Fruit fly (Drosophila melanogaster) whole organism, embryonic: ENCODE data around the gene bnl.

Experiments used
- Atf-2 ChIP-seq: fragments of 200-800 bp; sonication (Bioruptor generic); optimal IDR thresholded peaks from 2 replicates; lab custom pipeline; 2016; ENCODE audit warnings: missing biosample characterization, missing genetic modification characterization
- CG10209 ChIP-seq: fragments of 200-800 bp; sonication (Bioruptor generic); optimal IDR thresholded peaks from 3 replicates; lab custom pipeline; 2017; ENCODE audit warnings: missing biosample characterization, mild to moderate bottlenecking, missing genetic modification characterization, missing genetic modification reagents
- CG10543 ChIP-seq: fragments of 200-800 bp; sonication (Bioruptor generic); optimal IDR thresholded peaks from 3 replicates; lab custom pipeline; 2017; ENCODE audit warnings: missing biosample characterization, mild to moderate bottlenecking, missing genetic modification characterization, moderate library complexity
- CG10979 ChIP-seq: fragments of 200-800 bp; sonication (Bioruptor generic); optimal IDR thresholded peaks from 2 replicates; lab custom pipeline; 2018; ENCODE audit warnings: missing biosample characterization, mild to moderate bottlenecking, missing genetic modification characterization, moderate library complexity
- CG11456 ChIP-seq: fragments of 200-800 bp; sonication (Bioruptor generic); IDR thresholded peaks from 3 replicates; pipeline ENCODE4 v1.3.6; 2022; ENCODE audit warnings: missing biosample characterization, missing genetic modification characterization
- CG11504 ChIP-seq: fragments of 200-800 bp; sonication (Bioruptor generic); optimal IDR thresholded peaks from 3 replicates; lab custom pipeline; 2019; ENCODE audit warnings: missing biosample characterization, mild to moderate bottlenecking, missing genetic modification characterization, moderate library complexity
- CG11560 ChIP-seq: fragments of 200-800 bp; sonication (Bioruptor generic); IDR thresholded peaks from 3 replicates; pipeline ENCODE4 v1.3.6; 2022; ENCODE audit warnings: missing biosample characterization, missing genetic modification characterization
- CG13624 ChIP-seq: fragments of 200-800 bp; sonication (Bioruptor generic); optimal IDR thresholded peaks from 2 replicates; lab custom pipeline; 2016; ENCODE audit warnings: missing biosample characterization, missing genetic modification characterization
- CG14014 ChIP-seq: fragments of 200-800 bp; sonication (Bioruptor generic); IDR thresholded peaks from 2 replicates; pipeline ENCODE4 v1.3.6; 2022; ENCODE audit warnings: missing biosample characterization, missing genetic modification characterization
- CG14860 ChIP-seq: fragments of 200-800 bp; sonication (Bioruptor generic); IDR thresholded peaks from 3 replicates; pipeline ENCODE4 v1.3.6; 2022; ENCODE audit warnings: missing biosample characterization, missing genetic modification characterization; ENCODE audit not compliant: partially characterized antibody
- CG17186 ChIP-seq: fragments of 200-800 bp; sonication (Bioruptor generic); optimal IDR thresholded peaks from 3 replicates; lab custom pipeline; 2017; ENCODE audit warnings: missing biosample characterization, missing genetic modification reagents, missing genetic modification characterization
- CG2202 ChIP-seq: fragments of 200-800 bp; sonication (Bioruptor generic); optimal IDR thresholded peaks from 2 replicates; lab custom pipeline; 2018; ENCODE audit warnings: missing biosample characterization, mild to moderate bottlenecking, missing genetic modification characterization
- CG3847 ChIP-seq: fragments of 200-800 bp; sonication (Bioruptor generic); IDR thresholded peaks from 2 replicates; pipeline ENCODE4 v1.3.6; 2022; ENCODE audit warnings: missing biosample characterization, missing genetic modification characterization
- CG6654 ChIP-seq: fragments of 200-800 bp; sonication (Bioruptor generic); optimal IDR thresholded peaks from 2 replicates; lab custom pipeline; 2017; ENCODE audit warnings: missing biosample characterization, mild to moderate bottlenecking, missing genetic modification characterization
- CG8089 ChIP-seq: fragments of 200-800 bp; sonication (Bioruptor generic); optimal IDR thresholded peaks from 3 replicates; lab custom pipeline; 2016; ENCODE audit warnings: missing biosample characterization, missing genetic modification characterization
- CoRest ChIP-seq: fragments of 200-800 bp; sonication (Bioruptor generic); optimal IDR thresholded peaks from 3 replicates; lab custom pipeline; 2018; ENCODE audit warnings: missing biosample characterization, mild to moderate bottlenecking, missing genetic modification characterization, moderate library complexity
- Dek ChIP-seq: fragments of 200-800 bp; sonication (Bioruptor generic); optimal IDR thresholded peaks from 3 replicates; lab custom pipeline; 2019; ENCODE audit warnings: missing biosample characterization, mild to moderate bottlenecking, missing genetic modification characterization, moderate library complexity
- Elba2 ChIP-seq: fragments of 200-800 bp; sonication (Bioruptor generic); optimal IDR thresholded peaks from 3 replicates; lab custom pipeline; 2016; ENCODE audit warnings: missing biosample characterization, missing genetic modification characterization
- HHEX ChIP-seq: fragments of 200-800 bp; sonication (Bioruptor generic); optimal IDR thresholded peaks from 3 replicates; lab custom pipeline; 2017; ENCODE audit warnings: missing biosample characterization, mild to moderate bottlenecking, missing genetic modification characterization, missing genetic modification reagents
- HLHmδ ChIP-seq: fragments of 200-800 bp; sonication (Bioruptor generic); optimal IDR thresholded peaks from 2 replicates; lab custom pipeline; 2018; ENCODE audit warnings: missing biosample characterization, mild to moderate bottlenecking, missing genetic modification characterization, moderate library complexity
- Hmr ChIP-seq: fragments of 200-800 bp; sonication (Bioruptor generic); optimal IDR thresholded peaks from 3 replicates; lab custom pipeline; 2017; ENCODE audit warnings: mild to moderate bottlenecking, missing biosample characterization, missing genetic modification reagents, missing genetic modification characterization
- Lim3 ChIP-seq: fragments of 200-800 bp; sonication (Bioruptor generic); IDR thresholded peaks from 2 replicates; pipeline ENCODE4 v1.3.6; 2022; ENCODE audit warnings: missing biosample characterization, missing genetic modification characterization
- MBD-R2 ChIP-seq: fragments of 200-800 bp; sonication (Bioruptor generic); IDR thresholded peaks from 2 replicates; pipeline ENCODE4 v1.3.6; 2022; ENCODE audit warnings: missing biosample characterization, missing genetic modification characterization
- Ravus ChIP-seq: fragments of 200-800 bp; sonication (Bioruptor generic); IDR thresholded peaks from 2 replicates; pipeline ENCODE4 v1.3.6; 2022; ENCODE audit warnings: missing biosample characterization, missing genetic modification characterization
- Rx ChIP-seq: fragments of 200-800 bp; sonication (Bioruptor generic); IDR thresholded peaks from 2 replicates; pipeline ENCODE4 v1.3.6; 2022; ENCODE audit warnings: missing biosample characterization, missing genetic modification characterization
- Sry-δ ChIP-seq: fragments of 200-800 bp; sonication (Bioruptor generic); optimal IDR thresholded peaks from 2 replicates; lab custom pipeline; 2016; ENCODE audit warnings: missing biosample characterization, missing genetic modification characterization
- Xbp1 ChIP-seq: fragments of 200-800 bp; sonication (Bioruptor generic); optimal IDR thresholded peaks from 3 replicates; lab custom pipeline; 2016; ENCODE audit warnings: missing biosample characterization, mild to moderate bottlenecking, missing genetic modification characterization
- ab ChIP-seq: fragments of 200-800 bp; sonication (Bioruptor generic); optimal IDR thresholded peaks from 2 replicates; lab custom pipeline; 2016; ENCODE audit warnings: missing biosample characterization, missing genetic modification characterization
- bcd ChIP-seq: fragments of 200-800 bp; sonication (Bioruptor generic); optimal IDR thresholded peaks from 2 replicates; lab custom pipeline; 2017; ENCODE audit warnings: missing biosample characterization, mild to moderate bottlenecking, missing genetic modification characterization
- caup ChIP-seq: fragments of 200-800 bp; sonication (Bioruptor generic); optimal IDR thresholded peaks from 3 replicates; lab custom pipeline; 2017; ENCODE audit warnings: missing biosample characterization, mild to moderate bottlenecking, missing genetic modification characterization, moderate library complexity; ENCODE audit not compliant: severe bottlenecking
- chm ChIP-seq: fragments of 200-800 bp; sonication (Bioruptor generic); IDR thresholded peaks from 2 replicates; pipeline ENCODE4 v1.3.6; 2022; ENCODE audit warnings: missing biosample characterization, missing genetic modification characterization
- fd96Cb ChIP-seq: fragments of 200-800 bp; sonication (Bioruptor generic); optimal IDR thresholded peaks from 2 replicates; lab custom pipeline; 2018; ENCODE audit warnings: missing biosample characterization, mild to moderate bottlenecking, missing genetic modification characterization, moderate library complexity
- her ChIP-seq: fragments of 200-800 bp; sonication (Bioruptor generic); optimal IDR thresholded peaks from 2 replicates; lab custom pipeline; 2016; ENCODE audit warnings: missing biosample characterization, missing genetic modification characterization
- jing ChIP-seq: fragments of 200-800 bp; sonication (Bioruptor generic); optimal IDR thresholded peaks from 2 replicates; lab custom pipeline; 2018; ENCODE audit warnings: missing biosample characterization, mild to moderate bottlenecking, missing genetic modification characterization
- lbe ChIP-seq: fragments of 200-800 bp; sonication (Bioruptor generic); optimal IDR thresholded peaks from 2 replicates; lab custom pipeline; 2016; ENCODE audit warnings: missing biosample characterization, mild to moderate bottlenecking, missing genetic modification characterization
- nmo ChIP-seq: fragments of 200-800 bp; sonication (Bioruptor generic); optimal IDR thresholded peaks from 2 replicates; lab custom pipeline; 2018; ENCODE audit warnings: missing biosample characterization, mild to moderate bottlenecking, missing genetic modification characterization, moderate library complexity
- p53 ChIP-seq: fragments of 200-800 bp; sonication (Bioruptor generic); optimal IDR thresholded peaks from 2 replicates; lab custom pipeline; 2016; ENCODE audit warnings: missing biosample characterization, missing genetic modification characterization
- phol ChIP-seq: fragments of 200-800 bp; sonication (Bioruptor generic); optimal IDR thresholded peaks from 3 replicates; lab custom pipeline; 2018; ENCODE audit warnings: missing biosample characterization, mild to moderate bottlenecking, missing genetic modification characterization, moderate library complexity
- run ChIP-seq: fragments of 200-800 bp; sonication (Bioruptor generic); optimal IDR thresholded peaks from 3 replicates; lab custom pipeline; 2018; ENCODE audit warnings: missing biosample characterization, mild to moderate bottlenecking, missing genetic modification characterization
- scrt ChIP-seq: fragments of 200-800 bp; sonication (Bioruptor generic); optimal IDR thresholded peaks from 2 replicates; lab custom pipeline; 2018; ENCODE audit warnings: missing biosample characterization, mild to moderate bottlenecking, missing genetic modification characterization, moderate library complexity
- sim ChIP-seq: fragments of 200-800 bp; sonication (Bioruptor generic); IDR thresholded peaks from 2 replicates; pipeline ENCODE4 v1.3.6; 2022; ENCODE audit warnings: missing biosample characterization, missing genetic modification characterization
- sqz ChIP-seq: fragments of 200-800 bp; sonication (Bioruptor generic); optimal IDR thresholded peaks from 3 replicates; lab custom pipeline; 2018; ENCODE audit warnings: missing biosample characterization, mild to moderate bottlenecking, missing genetic modification characterization
- sr ChIP-seq: fragments of 200-800 bp; sonication (Bioruptor generic); IDR thresholded peaks from 3 replicates; pipeline ENCODE4 v1.3.6; 2022; ENCODE audit warnings: missing biosample characterization, missing genetic modification characterization
- ssp ChIP-seq: fragments of 200-800 bp; sonication (Bioruptor generic); IDR thresholded peaks from 2 replicates; pipeline ENCODE4 v1.3.6; 2022; ENCODE audit warnings: missing biosample characterization, missing genetic modification characterization
- toy ChIP-seq: fragments of 200-800 bp; sonication (Bioruptor generic); IDR thresholded peaks from 2 replicates; pipeline ENCODE4 v1.3.6; 2022; ENCODE audit warnings: missing biosample characterization, missing genetic modification characterization
- trem ChIP-seq: fragments of 200-800 bp; optimal IDR thresholded peaks from 3 replicates; lab custom pipeline; 2019; ENCODE audit warnings: missing biosample characterization, mild to moderate bottlenecking, missing genetic modification characterization, moderate library complexity
- unc-4 ChIP-seq: fragments of 200-800 bp; sonication (Bioruptor generic); IDR thresholded peaks from 2 replicates; pipeline ENCODE4 v1.3.6; 2022; ENCODE audit warnings: missing biosample characterization, missing genetic modification characterization; ENCODE audit not compliant: partially characterized antibody
- zfh2 ChIP-seq: fragments of 200-800 bp; sonication (Bioruptor generic); optimal IDR thresholded peaks from 2 replicates; lab custom pipeline; 2016; ENCODE audit warnings: missing biosample characterization, missing genetic modification characterization

Gene bnl

DNA sequence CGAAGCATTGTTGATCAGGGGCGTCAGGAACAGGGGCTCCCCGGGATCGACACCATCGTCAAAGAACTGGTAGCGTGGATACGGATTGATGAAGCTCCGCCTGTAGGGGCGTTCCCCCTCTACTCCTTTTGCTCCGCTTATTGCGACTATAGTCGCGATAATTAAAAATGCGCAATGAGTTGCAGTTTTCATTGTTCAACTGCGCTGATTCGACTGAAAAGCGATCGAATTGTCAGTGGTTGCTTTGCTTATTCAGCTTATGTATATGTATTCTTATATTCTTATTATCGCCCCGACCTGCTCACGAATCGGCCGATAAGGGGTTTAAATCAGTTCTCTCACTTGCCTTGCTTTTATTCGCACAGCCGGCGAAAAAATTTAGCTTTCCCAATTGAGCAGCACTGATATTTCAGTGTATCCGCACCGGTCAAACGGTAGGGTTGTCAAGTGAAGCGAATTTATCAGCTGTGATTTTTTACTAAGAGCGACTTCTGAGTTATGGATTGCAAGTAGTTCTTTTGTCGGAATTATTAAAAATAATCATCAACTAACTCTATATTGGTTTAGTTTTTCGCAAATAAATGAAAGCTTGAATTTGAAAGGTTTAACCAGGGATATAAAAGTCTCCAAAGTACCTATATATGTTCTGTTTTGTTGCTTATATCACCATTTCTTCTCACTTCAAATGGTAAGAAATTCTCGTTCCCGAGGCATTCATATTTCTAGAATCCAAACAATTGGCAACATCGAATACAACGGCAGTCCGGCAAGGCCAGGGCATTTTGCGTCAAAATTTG, 27.6 kb upstream of the bnl start, which contains the start of the genes CG4572 and CG4686 (continued):
- TF ChIP-seq MBD-R2 (peak; percentile 60), caup (GFP tag; lab: Kevin White, UChicago) (peak; percentile 51), CG14014 (GFP tag; lab: Robert Waterston, UW) (peak; percentile 42; the same call in 1 of the 2 replicates), Lim3 (no peak), Xbp1 (peak; percentile 79), lbe (GFP tag; lab: Kevin White, UChicago) (no peak), sim (GFP tag; lab: Robert Waterston, UW) (peak; percentile 17; the same call in 1 of the 2 replicates), HLHmδ (GFP tag; lab: Kevin White, UChicago) (no peak), Hmr (GFP tag; lab: Kevin White, UChicago) (peak; percentile 76), Dek (peak; percentile 72), CG3847 (GFP tag; lab: Robert Waterston, UW) (peak; percentile 74), HHEX (GFP tag; lab: Kevin White, UChicago) (peak; percentile 68), Elba2 (GFP tag; lab: Kevin White, UChicago) (peak; percentile 63), ab (GFP tag; lab: Kevin White, UChicago) (no peak), jing (GFP tag; lab: Kevin White, UChicago) (peak; percentile 23), Rx (peak; percentile 48; the same call in 1 of the 2 replicates), bcd (GFP tag; lab: Kevin White, UChicago) (peak; percentile 59), CG11456 (GFP tag; lab: Robert Waterston, UW) (peak; percentile 84), CG10209 (GFP tag; lab: Kevin White, UChicago) (peak; percentile 63), Ravus (GFP tag; lab: Robert Waterston, UW) (no peak), CG11504 (tag; lab: Kevin White, UChicago) (no peak), CG13624 (GFP tag; lab: Kevin White, UChicago) (peak; percentile 96), sr (GFP tag; lab: Robert Waterston, UW) (peak; percentile 5; the same call in 1 of the 3 replicates), trem (tag; lab: Kevin White, UChicago) (peak; percentile 81), toy (GFP tag; lab: Robert Waterston, UW) (0 out of 2 replicates have a peak, but pooled peaks have one; percentile 5), unc-4 (GFP tag; lab: Robert Waterston, UW) (0 out of 2 replicates have a peak, but pooled peaks have one; percentile 39), fd96Cb (tag; lab: Kevin White, UChicago) (peak; percentile 69), CG8089 (GFP tag; lab: Kevin White, UChicago) (peak; percentile 34), scrt (GFP tag; lab: Kevin White, UChicago) (peak; percentile 55), CoRest (tag; lab: Kevin White, UChicago) (peak; percentile 85), phol (tag; lab: Kevin White, UChicago) (peak; percentile 88), CG10543 (GFP tag; lab: Kevin White, UChicago) (peak; percentile 83), Sry-δ (GFP tag; lab: Kevin White, UChicago) (peak; percentile 55), sqz (GFP tag; lab: Kevin White, UChicago) (no peak), CG14860 (no peak), CG17186 (GFP tag; lab: Kevin White, UChicago) (peak; percentile 39), run (tag; lab: Kevin White, UChicago) (peak; percentile 28), zfh2 (GFP tag; lab: Kevin White, UChicago) (peak; percentile 82), CG2202 (tag; lab: Kevin White, UChicago) (peak; percentile 21), CG10979 (peak; percentile 61), CG11560 (peak; percentile 39; the same call in 1 of the 3 replicates), Atf-2 (GFP tag; lab: Kevin White, UChicago) (peak; percentile 56), nmo (GFP tag; lab: Kevin White, UChicago) (peak; percentile 83), CG6654 (peak; percentile 18), p53 (GFP tag; lab: Kevin White, UChicago) (peak; percentile 43), chm (GFP tag; lab: Robert Waterston, UW) (no peak; the same call in 1 of the 2 replicates), her (peak; percentile 26), ssp (peak; percentile 78)
